Fruit fly (Drosophila melanogaster) whole organism, embryonic: ENCODE data around the gene Doa.
A peak's percentile ranks its signal among the peaks of the same experiment; 100 is the strongest.

ENCODE experiments used
- Bgb ChIP-seq: fragments of 200-800 bp; sonication (Bioruptor generic); IDR thresholded peaks from 2 replicates; pipeline ENCODE4 v1.3.6; 2022; ENCODE audit warnings: missing biosample characterization, missing genetic modification characterization; ENCODE audit not compliant: partially characterized antibody
- CG10274 ChIP-seq: fragments of 200-800 bp; sonication (Bioruptor generic); optimal IDR thresholded peaks from 3 replicates; lab custom pipeline; 2017; ENCODE audit warnings: missing biosample characterization, mild to moderate bottlenecking, missing genetic modification characterization
- CG11456 ChIP-seq: fragments of 200-800 bp; sonication (Bioruptor generic); IDR thresholded peaks from 3 replicates; pipeline ENCODE4 v1.3.6; 2022; ENCODE audit warnings: missing biosample characterization, missing genetic modification characterization
- CG12744 ChIP-seq: fragments of 200-800 bp; sonication (Bioruptor generic); optimal IDR thresholded peaks from 2 replicates; lab custom pipeline; 2016; ENCODE audit warnings: missing biosample characterization, missing genetic modification characterization
- CG14014 ChIP-seq: fragments of 200-800 bp; sonication (Bioruptor generic); IDR thresholded peaks from 2 replicates; pipeline ENCODE4 v1.3.6; 2022; ENCODE audit warnings: missing biosample characterization, missing genetic modification characterization
- CG17361 ChIP-seq: fragments of 200-800 bp; sonication (Bioruptor generic); IDR thresholded peaks from 3 replicates; pipeline ENCODE4 v1.3.6; 2022; ENCODE audit warnings: missing biosample characterization, missing genetic modification characterization
- CG18011 ChIP-seq: fragments of 200-800 bp; sonication (Bioruptor generic); optimal IDR thresholded peaks from 2 replicates; lab custom pipeline; 2017; ENCODE audit warnings: missing biosample characterization, missing genetic modification characterization, mild to moderate bottlenecking, moderate library complexity, missing genotype
- CG2120 ChIP-seq: fragments of 200-800 bp; sonication (Bioruptor generic); optimal IDR thresholded peaks from 3 replicates; lab custom pipeline; 2016; ENCODE audit warnings: missing biosample characterization, missing genetic modification characterization
- CG2199 ChIP-seq: fragments of 200-800 bp; sonication (Bioruptor generic); IDR thresholded peaks from 3 replicates; pipeline ENCODE4 v1.3.6; 2022; ENCODE audit warnings: missing biosample characterization, missing genetic modification characterization
- CG30431 ChIP-seq: fragments of 200-800 bp; sonication (Bioruptor generic); optimal IDR thresholded peaks from 2 replicates; lab custom pipeline; 2017; ENCODE audit warnings: missing biosample characterization, missing genetic modification characterization
- CG32767 ChIP-seq: fragments of 200-800 bp; sonication (Bioruptor generic); IDR thresholded peaks from 2 replicates; pipeline ENCODE4 v1.3.6; 2022; ENCODE audit warnings: missing biosample characterization, missing genetic modification characterization
- CG3838 ChIP-seq: fragments of 200-800 bp; sonication (Bioruptor generic); optimal IDR thresholded peaks from 3 replicates; lab custom pipeline; 2016; ENCODE audit warnings: missing biosample characterization, missing genetic modification characterization
- CG5180 ChIP-seq: fragments of 200-800 bp; sonication (Bioruptor generic); optimal IDR thresholded peaks from 3 replicates; lab custom pipeline; 2017; ENCODE audit warnings: missing biosample characterization, missing genetic modification characterization, mild to moderate bottlenecking, moderate library complexity, missing genetic modification reagents
- CG5953 ChIP-seq: fragments of 200-800 bp; sonication (Bioruptor generic); IDR thresholded peaks from 2 replicates; pipeline ENCODE4 v1.3.6; 2022; ENCODE audit warnings: missing biosample characterization, missing genetic modification characterization
- CG6175 ChIP-seq: fragments of 200-800 bp; sonication (Bioruptor generic); IDR thresholded peaks from 3 replicates; pipeline ENCODE4 v1.3.6; 2022; ENCODE audit warnings: missing biosample characterization, missing genetic modification characterization
- CG7745 ChIP-seq: fragments of 200-800 bp; sonication (Bioruptor generic); optimal IDR thresholded peaks from 2 replicates; lab custom pipeline; 2018; ENCODE audit warnings: missing biosample characterization, mild to moderate bottlenecking, missing genetic modification characterization, moderate library complexity
- CG7786 ChIP-seq: fragments of 200-800 bp; sonication (Bioruptor generic); optimal IDR thresholded peaks from 2 replicates; lab custom pipeline; 2016; ENCODE audit warnings: missing biosample characterization, missing genetic modification characterization
- CG8281 ChIP-seq: fragments of 200-800 bp; sonication (Bioruptor generic); optimal IDR thresholded peaks from 2 replicates; lab custom pipeline; 2018; ENCODE audit warnings: missing biosample characterization, mild to moderate bottlenecking, missing genetic modification characterization, moderate library complexity
- CG8924 ChIP-seq: fragments of 200-800 bp; optimal IDR thresholded peaks from 3 replicates; lab custom pipeline; 2019; ENCODE audit warnings: missing biosample characterization, mild to moderate bottlenecking, missing genetic modification characterization, moderate library complexity
- Dad ChIP-seq: fragments of 200-800 bp; sonication (Bioruptor generic); optimal IDR thresholded peaks from 3 replicates; lab custom pipeline; 2016; ENCODE audit warnings: missing biosample characterization, missing genetic modification characterization
- Eip74EF ChIP-seq, 2 experiments: fragments of 200-800 bp in 1 of 2; fragments of >200 bp in 1 of 2; sonication (Bioruptor generic) in 1 of 2; optimal IDR thresholded peaks; 2 replicates each; lab custom pipeline; 2017 to 2019; ENCODE audit warnings: missing biosample characterization in 2 of 2, missing genetic modification characterization in 2 of 2, mild to moderate bottlenecking in 1 of 2, moderate library complexity in 1 of 2
- H2.0 ChIP-seq: fragments of 200-800 bp; sonication (Bioruptor generic); IDR thresholded peaks from 2 replicates; pipeline ENCODE4 v1.3.6; 2022; ENCODE audit warnings: missing biosample characterization, missing genetic modification characterization
- Hand ChIP-seq: fragments of 200-800 bp; sonication (Bioruptor generic); optimal IDR thresholded peaks from 2 replicates; lab custom pipeline; 2017; ENCODE audit warnings: mild to moderate bottlenecking, missing biosample characterization, missing genetic modification reagents, missing genetic modification characterization
- Hr3 ChIP-seq: fragments of 200-800 bp; sonication (Bioruptor generic); optimal IDR thresholded peaks from 3 replicates; lab custom pipeline; 2016; ENCODE audit warnings: missing biosample characterization, missing genetic modification characterization
- Hr39 ChIP-seq: fragments of >200 bp; optimal IDR thresholded peaks from 2 replicates; lab custom pipeline; 2017
- Jarid2 ChIP-seq: fragments of 200-800 bp; sonication (Bioruptor generic); optimal IDR thresholded peaks from 3 replicates; lab custom pipeline; 2017; ENCODE audit warnings: mild to moderate bottlenecking, missing biosample characterization, missing genetic modification reagents, missing genetic modification characterization
- MESR4 ChIP-seq: fragments of 200-800 bp; sonication (Bioruptor generic); optimal IDR thresholded peaks from 2 replicates; lab custom pipeline; 2018; ENCODE audit warnings: missing biosample characterization, mild to moderate bottlenecking, missing genetic modification characterization, moderate library complexity
- Xrp1 ChIP-seq: fragments of 200-800 bp; sonication (Bioruptor generic); IDR thresholded peaks from 2 replicates; pipeline ENCODE4 v1.3.6; 2022; ENCODE audit warnings: missing biosample characterization, missing genetic modification characterization
- ase ChIP-seq: fragments of 200-800 bp; sonication (Bioruptor generic); IDR thresholded peaks from 3 replicates; pipeline ENCODE4 v1.3.6; 2022; ENCODE audit warnings: missing biosample characterization, missing genetic modification characterization
- bbx ChIP-seq: fragments of 200-800 bp; sonication (Bioruptor generic); IDR thresholded peaks from 2 replicates; pipeline ENCODE4 v1.3.6; 2022; ENCODE audit warnings: missing biosample characterization, missing genetic modification characterization; ENCODE audit not compliant: partially characterized antibody
- cas ChIP-seq: fragments of 200-800 bp; sonication (Bioruptor generic); IDR thresholded peaks from 2 replicates; pipeline ENCODE4 v1.3.6; 2022; ENCODE audit warnings: missing biosample characterization, missing genetic modification characterization
- chif ChIP-seq, 2 experiments: fragments of 200-800 bp; sonication (Bioruptor generic); optimal IDR thresholded peaks; 3 replicates each; lab custom pipeline; 2016; ENCODE audit warnings: missing biosample characterization in 2 of 2, missing genetic modification characterization in 2 of 2
- chm ChIP-seq: fragments of 200-800 bp; sonication (Bioruptor generic); IDR thresholded peaks from 2 replicates; pipeline ENCODE4 v1.3.6; 2022; ENCODE audit warnings: missing biosample characterization, missing genetic modification characterization
- chn ChIP-seq: fragments of 200-800 bp; sonication (Bioruptor generic); optimal IDR thresholded peaks from 2 replicates; lab custom pipeline; 2016; ENCODE audit warnings: missing biosample characterization, missing genetic modification characterization
- crol ChIP-seq: fragments of 200-800 bp; sonication (Bioruptor generic); IDR thresholded peaks from 2 replicates; pipeline ENCODE4 v1.3.6; 2022; ENCODE audit warnings: missing biosample characterization, missing genetic modification characterization
- dan ChIP-seq: fragments of 200-800 bp; sonication (Bioruptor generic); IDR thresholded peaks from 2 replicates; pipeline ENCODE4 v1.3.6; 2022; ENCODE audit warnings: missing biosample characterization, missing genetic modification characterization
- en ChIP-seq: fragments of 200-800 bp; sonication (Bioruptor generic); optimal IDR thresholded peaks from 2 replicates; lab custom pipeline; 2016; ENCODE audit warnings: missing biosample characterization, missing genetic modification characterization
- esg ChIP-seq: fragments of 200-800 bp; sonication (Bioruptor generic); conservative IDR thresholded peaks from 2 replicates; pipeline ENCODE4 v1.3.6; 2022; ENCODE audit warnings: missing biosample characterization, missing genetic modification characterization
- fd102C ChIP-seq: fragments of 200-800 bp; sonication (Bioruptor generic); optimal IDR thresholded peaks from 2 replicates; lab custom pipeline; 2018; ENCODE audit warnings: missing biosample characterization, mild to moderate bottlenecking, missing genetic modification characterization, moderate library complexity
- ham ChIP-seq: fragments of 200-800 bp; sonication (Bioruptor generic); IDR thresholded peaks from 2 replicates; pipeline ENCODE4 v1.3.6; 2022; ENCODE audit warnings: missing biosample characterization, missing genetic modification characterization
- her ChIP-seq: fragments of 200-800 bp; sonication (Bioruptor generic); optimal IDR thresholded peaks from 2 replicates; lab custom pipeline; 2016; ENCODE audit warnings: missing biosample characterization, missing genetic modification characterization
- lmd ChIP-seq: fragments of 200-800 bp; sonication (Bioruptor generic); IDR thresholded peaks from 2 replicates; pipeline ENCODE4 v1.3.6; 2022; ENCODE audit warnings: missing biosample characterization, missing genetic modification characterization
- nerfin-2 ChIP-seq: fragments of 200-800 bp; sonication (Bioruptor generic); IDR thresholded peaks from 2 replicates; pipeline ENCODE4 v1.3.6; 2022; ENCODE audit warnings: missing biosample characterization, missing genetic modification characterization; ENCODE audit not compliant: partially characterized antibody
- odd ChIP-seq: fragments of 200-800 bp; sonication (Bioruptor generic); optimal IDR thresholded peaks from 2 replicates; lab custom pipeline; 2017; ENCODE audit warnings: missing biosample characterization, mild to moderate bottlenecking, missing genetic modification characterization
- ranshi ChIP-seq: fragments of 200-800 bp; sonication (Bioruptor generic); IDR thresholded peaks from 2 replicates; pipeline ENCODE4 v1.3.6; 2022; ENCODE audit warnings: missing biosample characterization, missing genetic modification characterization
- scrt ChIP-seq: fragments of 200-800 bp; sonication (Bioruptor generic); optimal IDR thresholded peaks from 2 replicates; lab custom pipeline; 2018; ENCODE audit warnings: missing biosample characterization, mild to moderate bottlenecking, missing genetic modification characterization, moderate library complexity
- sens ChIP-seq: fragments of 200-800 bp; sonication (Bioruptor generic); peaks from one replicate; lab custom pipeline; 2016; ENCODE audit warnings: missing biosample characterization, missing genetic modification characterization
- sim ChIP-seq: fragments of 200-800 bp; sonication (Bioruptor generic); IDR thresholded peaks from 2 replicates; pipeline ENCODE4 v1.3.6; 2022; ENCODE audit warnings: missing biosample characterization, missing genetic modification characterization
- slbo ChIP-seq: fragments of 200-800 bp; sonication (Bioruptor generic); IDR thresholded peaks from 2 replicates; pipeline ENCODE4 v1.3.6; 2022; ENCODE audit warnings: missing biosample characterization, missing genetic modification characterization
- tin ChIP-seq: fragments of 200-800 bp; sonication (Bioruptor generic); optimal IDR thresholded peaks from 3 replicates; lab custom pipeline; 2016; ENCODE audit warnings: missing biosample characterization, missing genetic modification characterization
- zfh1 ChIP-seq: fragments of 200-800 bp; sonication (Bioruptor generic); IDR thresholded peaks from 3 replicates; pipeline ENCODE4 v1.3.6; 2022; ENCODE audit warnings: missing biosample characterization, missing genetic modification characterization

Doa gene

dm6 chr3R:28891513-28892097 lies 3.7 kb downstream of the Doa start (continued):
- 0 out of 2 replicates have a peak, but pooled peaks have one; percentile 21 for TF ChIP-seq nerfin-2 (GFP tag; lab: Robert Waterston, UW)
- no peak for TF ChIP-seq ham
- TF ChIP-seq Eip74EF (GFP tag; optimal IDR thresholded peaks at IDR 0.05; lab: Kevin White, UChicago): peak in 1 of 2 experiments; percentile 63
- no peak for TF ChIP-seq tin (GFP tag; lab: Kevin White, UChicago)
- peak; percentile 100 for TF ChIP-seq CG5180 (GFP tag; lab: Kevin White, UChicago)
- TF ChIP-seq CG3838 (GFP tag; lab: Kevin White, UChicago): no peak
- peak; percentile 52 for TF ChIP-seq sens (GFP tag; lab: Kevin White, UChicago)
- TF ChIP-seq zfh1 (GFP tag; lab: Robert Waterston, UW): peak; percentile 24; the same call in 1 of the 3 replicates
- TF ChIP-seq Jarid2 (GFP tag; lab: Kevin White, UChicago): peak; percentile 92
- no peak for TF ChIP-seq Hr3 (GFP tag; lab: Kevin White, UChicago)
- TF ChIP-seq MESR4 (GFP tag; lab: Kevin White, UChicago): no peak
- TF ChIP-seq CG8924 (tag; lab: Kevin White, UChicago): peak; percentile 8
- no peak for TF ChIP-seq CG11456
- no peak for TF ChIP-seq H2.0 (GFP tag; lab: Robert Waterston, UW)
- no peak for TF ChIP-seq dan (GFP tag; lab: Robert Waterston, UW)
- peak; percentile 68 for TF ChIP-seq chm (GFP tag; lab: Robert Waterston, UW)
- 0 out of 2 replicates have a peak, but pooled peaks have one; percentile 14 for TF ChIP-seq Xrp1
- TF ChIP-seq CG7745 (tag; lab: Kevin White, UChicago): no peak
- TF ChIP-seq ase (GFP tag; lab: Robert Waterston, UW): no peak
- TF ChIP-seq CG14014: peak; percentile 18; the same call in 1 of the 2 replicates
- TF ChIP-seq Bgb: peak; percentile 27; the same call in 1 of the 2 replicates
- no peak for TF ChIP-seq sim (GFP tag; lab: Robert Waterston, UW)
- 0 out of 2 replicates have a peak, but pooled peaks have one; percentile 5 for TF ChIP-seq slbo (GFP tag; lab: Robert Waterston, UW)
- no peak for TF ChIP-seq fd102C
- TF ChIP-seq CG32767 (GFP tag; lab: Robert Waterston, UW): no peak
- no peak for TF ChIP-seq Hand (GFP tag; lab: Kevin White, UChicago)
- TF ChIP-seq scrt (GFP tag; lab: Kevin White, UChicago): no peak
- peak; percentile 48; the same call in 1 of the 3 replicates for TF ChIP-seq CG6175 (GFP tag; lab: Robert Waterston, UW)
- peak; percentile 10 for TF ChIP-seq odd (GFP tag; lab: Kevin White, UChicago)
- TF ChIP-seq CG30431 (GFP tag; lab: Kevin White, UChicago): no peak
- TF ChIP-seq ranshi (GFP tag; lab: Robert Waterston, UW): 0 out of 2 replicates have a peak, but pooled peaks have one; percentile 47
- no peak for TF ChIP-seq CG5953
- TF ChIP-seq CG2120 (GFP tag; lab: Kevin White, UChicago): peak; percentile 9
- TF ChIP-seq esg (GFP tag; lab: Robert Waterston, UW): no peak
- TF ChIP-seq Dad (GFP tag; lab: Kevin White, UChicago): no peak
- no peak for TF ChIP-seq cas (GFP tag; lab: Robert Waterston, UW)
- TF ChIP-seq CG12744: no peak
- TF ChIP-seq chn (GFP tag; lab: Kevin White, UChicago): no peak
- no peak for TF ChIP-seq CG8281 (tag; lab: Kevin White, UChicago)
- peak; percentile 81 for TF ChIP-seq crol
- TF ChIP-seq bbx (GFP tag; lab: Robert Waterston, UW): peak; percentile 54
- TF ChIP-seq lmd (GFP tag; lab: Robert Waterston, UW): no peak
- TF ChIP-seq CG18011 (GFP tag; lab: Kevin White, UChicago): no peak
- TF ChIP-seq CG7786: no peak
- 0 out of 3 replicates have a peak, but pooled peaks have one; percentile 40 for TF ChIP-seq CG2199 (GFP tag; lab: Robert Waterston, UW)
- no peak for TF ChIP-seq Hr39 (lab: Kevin White, UChicago)
- TF ChIP-seq en (GFP tag; lab: Kevin White, UChicago): no peak
- TF ChIP-seq CG10274: peak; percentile 37
- TF ChIP-seq chif (GFP tag; optimal IDR thresholded peaks at IDR 0.05; lab: Kevin White, UChicago): no peak
- TF ChIP-seq her (GFP tag; lab: Kevin White, UChicago): peak; percentile 2
- TF ChIP-seq CG17361 (GFP tag; lab: Robert Waterston, UW): no peak
